Fruit fly (Drosophila melanogaster): Measurements from ENCODE around the gene Surf4.
A peak's percentile ranks its signal among the peaks of the same experiment; 100 is the strongest.

Surf4 gene

DNA sequence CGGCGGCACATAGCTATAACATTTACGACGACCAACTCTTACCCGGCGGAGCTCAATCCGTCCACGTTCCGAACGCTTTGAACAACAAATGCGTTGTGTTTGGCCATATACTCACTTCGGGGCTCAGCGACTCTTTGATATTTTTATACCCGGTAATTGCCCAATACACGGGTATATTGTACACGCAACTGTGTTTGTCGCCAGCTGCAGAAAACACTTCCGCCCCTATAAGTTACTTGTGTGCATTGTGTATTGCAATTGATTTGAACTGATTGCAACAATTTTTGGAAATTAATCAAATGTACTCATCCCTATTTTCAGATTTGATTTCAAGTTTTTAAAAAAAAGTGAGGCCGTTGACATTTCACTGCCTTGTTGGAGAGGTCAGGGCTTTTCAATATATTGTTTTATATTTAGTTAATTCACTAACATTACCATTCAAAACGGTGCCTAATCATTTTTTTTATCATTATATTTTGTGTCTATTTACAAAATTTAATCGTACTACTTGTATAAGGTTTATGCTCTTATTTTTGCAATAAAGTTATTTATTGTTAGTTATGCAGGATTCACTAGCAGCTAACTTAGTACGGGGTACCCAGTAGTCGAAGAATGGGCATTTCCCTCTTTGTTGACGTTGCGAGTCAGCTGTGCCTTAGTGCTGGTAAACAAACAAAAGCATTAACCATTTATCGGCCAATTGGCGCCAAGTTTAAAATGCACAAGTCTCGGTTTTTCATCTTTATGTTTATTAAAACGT is 2.9 kb downstream of the Surf4 start, which contains the start of gene Nagk (continued):
- TF ChIP-seq Sry-β (GFP tag; optimal IDR thresholded peaks at IDR 0.05): no peak
- TF ChIP-seq CG12071 (GFP tag; optimal IDR thresholded peaks at IDR 0.05): peak; percentile 4
- no peak for TF ChIP-seq danr (GFP tag; IDR thresholded peaks at IDR 0.05)
- peak; percentile 34 for TF ChIP-seq caup (GFP tag; optimal IDR thresholded peaks at IDR 0.05; ENCODE audit: severe bottlenecking)
- peak; percentile 42 for TF ChIP-seq scrt (GFP tag; optimal IDR thresholded peaks at IDR 0.05)
- no peak for TF ChIP-seq CG7372 (GFP tag; IDR thresholded peaks at IDR 0.05)
- TF ChIP-seq CG9437 (GFP tag; optimal IDR thresholded peaks at IDR 0.05): peak; percentile 79
- TF ChIP-seq CG42726 (GFP tag; IDR thresholded peaks at IDR 0.05; ENCODE audit: partially characterized antibody): peak; percentile 56; the same call in 1 of the 2 replicates
- TF ChIP-seq Dbx (GFP tag; IDR thresholded peaks at IDR 0.05): peak; percentile 49; the same call in 1 of the 3 replicates
- peak; percentile 67 for TF ChIP-seq dmrt99B (tag; optimal IDR thresholded peaks at IDR 0.05)
- TF ChIP-seq CG3163 (GFP tag; optimal IDR thresholded peaks at IDR 0.05): no peak
- TF ChIP-seq CG1529 (GFP tag; optimal IDR thresholded peaks at IDR 0.05): peak; percentile 47
- TF ChIP-seq MESR4 (GFP tag; optimal IDR thresholded peaks at IDR 0.05): peak; percentile 56
- no peak for TF ChIP-seq CG6813 (GFP tag; optimal IDR thresholded peaks at IDR 0.05)
- TF ChIP-seq Sry-δ (GFP tag; optimal IDR thresholded peaks at IDR 0.05): peak; percentile 37
- TF ChIP-seq Bdp1 (GFP tag; optimal IDR thresholded peaks at IDR 0.05): no peak
- TF ChIP-seq shn (GFP tag; optimal IDR thresholded peaks at IDR 0.05): peak; percentile 39
- no peak for TF ChIP-seq GATAe (GFP tag; conservative IDR thresholded peaks at IDR 0.05)
- peak; percentile 4 for TF ChIP-seq CG30020 (tag; optimal IDR thresholded peaks at IDR 0.05)
- 0 out of 2 replicates have a peak, but pooled peaks have one; percentile 22 for TF ChIP-seq rib (GFP tag; IDR thresholded peaks at IDR 0.05)
- TF ChIP-seq CG2199 (GFP tag; IDR thresholded peaks at IDR 0.05): 0 out of 3 replicates have a peak, but pooled peaks have one; percentile 50
- TF ChIP-seq wek (GFP tag; optimal IDR thresholded peaks at IDR 0.05): peak; percentile 13
- TF ChIP-seq CG2712 (tag; optimal IDR thresholded peaks at IDR 0.05): peak; percentile 59
- TF ChIP-seq CG31388 (GFP tag; optimal IDR thresholded peaks at IDR 0.05): peak; percentile 57
- peak; percentile 24 to 41 for TF ChIP-seq bsh (GFP tag; optimal IDR thresholded peaks at IDR 0.05)
- peak; percentile 24 for TF ChIP-seq D19A (tag; optimal IDR thresholded peaks at IDR 0.05)
- 0 out of 2 replicates have a peak, but pooled peaks have one; percentile 30 for TF ChIP-seq sisA (GFP tag; IDR thresholded peaks at IDR 0.05)
- TF ChIP-seq zfh1 (GFP tag; IDR thresholded peaks at IDR 0.05): peak; percentile 30; the same call in 2 of the 3 replicates
- peak; percentile 59 for TF ChIP-seq CG6765 (GFP tag; optimal IDR thresholded peaks at IDR 0.05)
- no peak for TF ChIP-seq ato (GFP tag; IDR thresholded peaks at IDR 0.05; ENCODE audit: partially characterized antibody)
- TF ChIP-seq nerfin-1 (tag; optimal IDR thresholded peaks at IDR 0.05): peak; percentile 28
- TF ChIP-seq tx (GFP tag; optimal IDR thresholded peaks at IDR 0.05): peak; percentile 34
- peak; percentile 1 for TF ChIP-seq CG30431 (GFP tag; optimal IDR thresholded peaks at IDR 0.05)
- peak; percentile 50 for TF ChIP-seq CG10147 (GFP tag; optimal IDR thresholded peaks at IDR 0.05)
- TF ChIP-seq E2f2 (GFP tag; IDR thresholded peaks at IDR 0.05): peak; percentile 87
- no peak for TF ChIP-seq CG11093 (GFP tag; IDR thresholded peaks at IDR 0.05)
- TF ChIP-seq trem (tag; optimal IDR thresholded peaks at IDR 0.05): peak; percentile 14
- peak; percentile 5 for TF ChIP-seq HmgZ (tag; optimal IDR thresholded peaks at IDR 0.05)
- peak; percentile 77 for TF ChIP-seq Hr3 (GFP tag; optimal IDR thresholded peaks at IDR 0.05)
- TF ChIP-seq tll (GFP tag; optimal IDR thresholded peaks at IDR 0.05): peak in 1 of 2 experiments; percentile 2
- TF ChIP-seq Chrac-16 (GFP tag; optimal IDR thresholded peaks at IDR 0.05): peak; percentile 62
- no peak; the same call in 2 of the 3 replicates for TF ChIP-seq mld (GFP tag; IDR thresholded peaks at IDR 0.05; ENCODE audit: partially characterized antibody)
- peak; percentile 29 for TF ChIP-seq CG14441 (GFP tag; IDR thresholded peaks at IDR 0.05)
- peak; percentile 58 for TF ChIP-seq NFAT (GFP tag; IDR thresholded peaks at IDR 0.05)
- TF ChIP-seq Opbp (GFP tag; IDR thresholded peaks at IDR 0.05; ENCODE audit: partially characterized antibody): peak; percentile 59; the same call in 1 of the 3 replicates
- peak; percentile 38 for TF ChIP-seq CHES-1-like (GFP tag; optimal IDR thresholded peaks at IDR 0.05)
- TF ChIP-seq zfh2 (GFP tag; optimal IDR thresholded peaks at IDR 0.05): peak; percentile 64
- TF ChIP-seq CG13775 (GFP tag; optimal IDR thresholded peaks at IDR 0.05): peak; percentile 79
